Fruit fly (Drosophila melanogaster) whole organism, adult: ENCODE data around the gene ND-75.

Experiments
- CG11617 ChIP-seq: fragments of 200-800 bp; sonication (Bioruptor generic); optimal IDR thresholded peaks from 2 replicates; lab custom pipeline; 2017; ENCODE audit warnings: mild to moderate bottlenecking, missing biosample characterization, missing genetic modification reagents, missing genetic modification characterization
- CG14711 ChIP-seq: fragments of 200-800 bp; sonication (Bioruptor generic); optimal IDR thresholded peaks from 2 replicates; lab custom pipeline; 2018; ENCODE audit warnings: missing biosample characterization, mild to moderate bottlenecking, missing genetic modification characterization, moderate library complexity
- CG5204 ChIP-seq: fragments of 200-800 bp; sonication (Bioruptor generic); optimal IDR thresholded peaks from 2 replicates; lab custom pipeline; 2016; ENCODE audit warnings: missing biosample characterization, missing genetic modification characterization
- Mnt ChIP-seq: fragments of 200-800 bp; sonication (Bioruptor generic); optimal IDR thresholded peaks from 2 replicates; lab custom pipeline; 2016; ENCODE audit warnings: missing biosample characterization, mild to moderate bottlenecking, missing genetic modification characterization
- cnc ChIP-seq, 2 experiments: fragments of >200 bp; optimal IDR thresholded peaks; 2 replicates each; lab custom pipeline; 2017
- tj ChIP-seq: fragments of 200-800 bp; sonication (Bioruptor generic); optimal IDR thresholded peaks from 3 replicates; lab custom pipeline; 2017; ENCODE audit warnings: missing biosample characterization, mild to moderate bottlenecking, missing genetic modification characterization, moderate library complexity
- toe ChIP-seq: fragments of 200-800 bp; sonication (Bioruptor generic); optimal IDR thresholded peaks from 2 replicates; lab custom pipeline; 2016; ENCODE audit warnings: missing biosample characterization, missing genetic modification characterization

DNA sequence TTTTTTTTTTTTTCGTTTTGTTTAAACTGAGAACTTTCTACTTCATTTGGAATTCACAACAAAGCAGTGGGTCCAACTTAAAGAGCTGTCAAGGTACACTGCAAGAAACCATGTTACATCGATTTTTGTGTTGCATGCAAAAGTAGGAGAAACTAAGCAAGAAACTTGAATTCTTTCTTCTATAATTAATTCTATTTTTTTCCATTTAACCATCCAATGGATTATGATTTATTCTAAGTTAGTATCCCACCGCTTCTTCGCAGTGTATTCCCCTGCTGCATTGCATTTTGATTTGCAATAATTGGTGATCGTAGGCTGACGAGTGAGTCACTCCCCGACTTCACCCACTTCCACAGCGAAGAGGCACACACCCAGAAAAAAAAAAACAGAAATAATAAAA lies 8.4 kb upstream of the ND-75 start:
- TF ChIP-seq Mnt (GFP tag; lab: Kevin White, UChicago), result no peak
- no peak for TF ChIP-seq toe (GFP tag; lab: Kevin White, UChicago)
- TF ChIP-seq cnc (optimal IDR thresholded peaks at IDR 0.05; lab: Kevin White, UChicago), result no peak
- TF ChIP-seq tj (GFP tag; lab: Kevin White, UChicago), result no peak
- TF ChIP-seq CG14711 (tag; lab: Kevin White, UChicago), result no peak
- TF ChIP-seq CG5204, result no peak
- no peak for TF ChIP-seq CG11617 (GFP tag; lab: Kevin White, UChicago)
